Worm (Caenorhabditis elegans): Measurements from ENCODE around the gene srt-41.

DNA sequence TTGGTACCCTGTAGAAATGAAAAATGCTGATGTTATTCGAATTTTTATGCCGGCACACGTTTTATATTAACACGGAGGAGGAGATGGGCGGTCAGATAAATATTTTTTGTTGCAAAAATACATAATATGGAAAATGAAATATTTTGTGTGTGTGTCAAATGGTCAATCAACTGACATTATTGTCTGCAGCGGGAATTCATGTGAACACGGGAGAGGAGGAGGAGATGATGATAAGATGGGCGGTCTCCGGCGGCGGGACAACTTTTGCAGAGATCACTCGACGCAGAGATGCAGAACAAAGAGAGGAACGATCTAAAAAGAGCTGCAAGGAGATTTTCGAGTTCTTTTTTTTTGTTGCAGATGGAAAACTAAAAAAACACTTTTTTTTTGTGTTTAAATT, 31.2 kb downstream of the srt-41 start, which contains the start of gene dhs-13:
- no peak for TF ChIP-seq ama-1 (optimal IDR thresholded peaks at IDR 0.05)
- TF ChIP-seq tbx-11 (GFP tag; IDR thresholded peaks at IDR 0.05) = no peak
- TF ChIP-seq hnd-1 (tag; optimal IDR thresholded peaks at IDR 0.05) = no peak
- no peak for TF ChIP-seq pes-1 (GFP tag; IDR thresholded peaks at IDR 0.05)
- no peak for TF ChIP-seq hmg-4 (GFP tag; optimal IDR thresholded peaks at IDR 0.05)
- TF ChIP-seq tbx-37 (GFP tag; conservative IDR thresholded peaks at IDR 0.05) = no peak
- TF ChIP-seq ceh-13 (GFP tag; optimal IDR thresholded peaks at IDR 0.05) = no peak
